Fruit fly (Drosophila melanogaster): ENCODE results near the gene CG33635.

CG33635 gene

DNA sequence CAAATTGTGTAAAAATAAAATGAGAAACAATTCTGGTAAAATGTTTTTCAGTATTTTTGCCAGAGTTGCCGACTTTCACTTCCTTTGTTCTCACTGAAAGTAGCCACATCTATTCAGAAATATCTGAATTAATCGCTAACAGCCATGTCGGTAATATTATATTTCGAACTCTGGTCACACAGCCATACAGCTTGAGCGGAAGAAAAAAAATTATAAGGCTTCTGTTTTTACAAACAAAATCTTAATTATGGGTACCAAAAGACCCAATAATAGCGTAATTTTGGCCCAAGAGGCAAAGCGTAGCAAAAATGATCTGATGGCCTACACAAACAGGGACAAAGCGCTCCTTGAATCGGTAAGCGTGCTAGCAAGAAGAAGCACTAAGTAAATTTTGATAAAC is 2.5 kb downstream of the CG33635 start, which contains the start of gene CG3436:
Gene CG3436, plus strand, starts transcription at position 36 of the 400 bp plus-strand sequence.
- TF ChIP-seq Optix (GFP tag; IDR thresholded peaks at IDR 0.05) (no peak), gem (tag; optimal IDR thresholded peaks at IDR 0.05) (no peak), Fer1 (GFP tag; optimal IDR thresholded peaks at IDR 0.05) (no peak), BEAF-32 (GFP tag; optimal IDR thresholded peaks at IDR 0.05) (peak; percentile 71), zf30C (GFP tag; optimal IDR thresholded peaks at IDR 0.05) (no peak), chif (GFP tag; optimal IDR thresholded peaks at IDR 0.05) (no peak), CG9876 (GFP tag; optimal IDR thresholded peaks at IDR 0.05) (no peak), Dp (GFP tag; optimal IDR thresholded peaks at IDR 0.05) (peak; percentile 22), hkb (optimal IDR thresholded peaks at IDR 0.05) (peak; percentile 42), hkb (GFP tag; IDR thresholded peaks at IDR 0.05) (no peak), Atf3 (GFP tag; optimal IDR thresholded peaks at IDR 0.05) (no peak), CG32772 (GFP tag; IDR thresholded peaks at IDR 0.05) (no peak), CG10209 (GFP tag; optimal IDR thresholded peaks at IDR 0.05) (no peak), CG1529 (GFP tag; optimal IDR thresholded peaks at IDR 0.05) (no peak), CG9797 (GFP tag; optimal IDR thresholded peaks at IDR 0.05) (peak; percentile 86), CG10274 (GFP tag; optimal IDR thresholded peaks at IDR 0.05) (no peak), slou (GFP tag; optimal IDR thresholded peaks at IDR 0.05) (no peak), CG30020 (tag; optimal IDR thresholded peaks at IDR 0.05) (peak; percentile 55), Drgx (GFP tag; IDR thresholded peaks at IDR 0.05) (no peak), CG33557 (GFP tag; optimal IDR thresholded peaks at IDR 0.05) (no peak), CG2202 (tag; optimal IDR thresholded peaks at IDR 0.05) (no peak), CG11504 (tag; optimal IDR thresholded peaks at IDR 0.05) (no peak), dimm (GFP tag; IDR thresholded peaks at IDR 0.05) (no peak), CG12391 (tag; optimal IDR thresholded peaks at IDR 0.05) (peak; percentile 19), vnd (GFP tag; IDR thresholded peaks at IDR 0.05; ENCODE audit: partially characterized antibody) (no peak), odd (GFP tag; optimal IDR thresholded peaks at IDR 0.05) (no peak), Pdp1 (GFP tag; optimal IDR thresholded peaks at IDR 0.05) (no peak), CG7357 (GFP tag; IDR thresholded peaks at IDR 0.05) (peak; percentile 81; the same call in 2 of the 3 replicates), CG10267 (tag; optimal IDR thresholded peaks at IDR 0.05) (peak; percentile 31), CG2712 (tag; optimal IDR thresholded peaks at IDR 0.05) (peak; percentile 41), mam (GFP tag; optimal IDR thresholded peaks at IDR 0.05) (no peak), Dll (GFP tag; IDR thresholded peaks at IDR 0.05; ENCODE audit: partially characterized antibody) (no peak), CG18262 (tag; optimal IDR thresholded peaks at IDR 0.05) (no peak), vvl (GFP tag; IDR thresholded peaks at IDR 0.05) (no peak), oc (tag; optimal IDR thresholded peaks at IDR 0.05) (no peak), toy (GFP tag; IDR thresholded peaks at IDR 0.05) (no peak), Sry-δ (GFP tag; optimal IDR thresholded peaks at IDR 0.05) (peak; percentile 58), CG1024 (GFP tag; IDR thresholded peaks at IDR 0.05) (no peak), Med (GFP tag) (peak; percentile 82), ac (GFP tag; optimal IDR thresholded peaks at IDR 0.05) (no peak), CG10565 (GFP tag; optimal IDR thresholded peaks at IDR 0.05) (no peak), Six4 (GFP tag; optimal IDR thresholded peaks at IDR 0.05) (no peak), Lhr (GFP tag; optimal IDR thresholded peaks at IDR 0.05) (peak; percentile 52), CG17385 (GFP tag; optimal IDR thresholded peaks at IDR 0.05) (peak; percentile 95), pnt (GFP tag; optimal IDR thresholded peaks at IDR 0.05) (no peak), trem (tag; optimal IDR thresholded peaks at IDR 0.05) (peak; percentile 59), sima (GFP tag; optimal IDR thresholded peaks at IDR 0.05) (no peak), CG31365 (tag; optimal IDR thresholded peaks at IDR 0.05) (no peak), Deaf1 (tag; optimal IDR thresholded peaks at IDR 0.05) (no peak), PHDP (tag; optimal IDR thresholded peaks at IDR 0.05) (peak; percentile 27), CG15073 (GFP tag; optimal IDR thresholded peaks at IDR 0.05) (no peak), kni (GFP tag; optimal IDR thresholded peaks at IDR 0.05) (no peak)
